Worm (Caenorhabditis elegans) whole organism, young adult: Measurements from ENCODE around the gene ptr-16.

Source experiments
- B0336.3 ChIP-seq: fragments of 200-800 bp; sonication (Bioruptor generic); IDR thresholded peaks from 2 replicates; pipeline ENCODE4 v1.3.6; 2022; ENCODE audit warnings: missing genetic modification characterization, missing compliant biosample characterization
- D2030.7 ChIP-seq: fragments of 200-800 bp; sonication (Bioruptor generic); IDR thresholded peaks from 2 replicates; pipeline ENCODE4 v1.3.6; 2022; ENCODE audit warnings: missing genetic modification reagents, missing genetic modification characterization, missing compliant biosample characterization
- F57A8.1 ChIP-seq: fragments of 200-800 bp; sonication (Bioruptor generic); optimal IDR thresholded peaks from 2 replicates; lab custom pipeline; 2018; ENCODE audit warnings: mild to moderate bottlenecking, missing genetic modification characterization, moderate library complexity, missing compliant biosample characterization
- F57C9.4 ChIP-seq: sonication (generic microtip); optimal IDR thresholded peaks from 2 replicates; lab custom pipeline; 2017; ENCODE audit warnings: mild to moderate bottlenecking, missing genetic modification characterization, missing compliant biosample characterization
- T26A5.8 ChIP-seq: sonication (generic microtip); optimal IDR thresholded peaks from 2 replicates; lab custom pipeline; 2016; ENCODE audit warnings: missing genetic modification characterization, missing compliant biosample characterization
- Y53F4B.3 ChIP-seq: fragments of 200-800 bp; sonication (Bioruptor generic); IDR thresholded peaks from 2 replicates; pipeline ENCODE4 v1.3.6; 2022; ENCODE audit warnings: missing genetic modification reagents, missing genetic modification characterization, missing compliant biosample characterization
- Y53G8AR.9 ChIP-seq: fragments of 200-800 bp; sonication (Bioruptor generic); conservative IDR thresholded peaks from 2 replicates; pipeline ENCODE4 v1.3.6; 2022; ENCODE audit warnings: missing genetic modification reagents, missing genetic modification characterization, missing compliant biosample characterization
- akir-1 ChIP-seq: fragments of 200-800 bp; sonication (Bioruptor generic); optimal IDR thresholded peaks from 2 replicates; lab custom pipeline; 2018; ENCODE audit warnings: mild to moderate bottlenecking, missing genetic modification characterization, moderate library complexity, missing compliant biosample characterization
- aptf-2 ChIP-seq: fragments of 200-800 bp; sonication (Bioruptor generic); conservative IDR thresholded peaks from 2 replicates; pipeline ENCODE4 v1.3.6; 2022; ENCODE audit warnings: missing genetic modification reagents, missing genetic modification characterization, missing compliant biosample characterization
- aptf-3 ChIP-seq: fragments of 200-800 bp; sonication (Bioruptor generic); IDR thresholded peaks from 2 replicates; pipeline ENCODE4 v1.3.6; 2022; ENCODE audit warnings: missing genetic modification characterization, missing compliant biosample characterization
- bed-2 ChIP-seq: fragments of 200-800 bp; sonication (Bioruptor generic); IDR thresholded peaks from 2 replicates; pipeline ENCODE4 v1.3.6; 2022; ENCODE audit warnings: missing genetic modification reagents, missing genetic modification characterization, missing compliant biosample characterization
- ccch-3 ChIP-seq: fragments of 200-800 bp; sonication (Bioruptor generic); optimal IDR thresholded peaks from 2 replicates; lab custom pipeline; 2018; ENCODE audit warnings: mild to moderate bottlenecking, missing genetic modification characterization, missing compliant biosample characterization
- cebp-1 ChIP-seq, 2 experiments: fragments of 200-800 bp in 1 of 2; sonication (Bioruptor generic) in 1 of 2; sonication (generic microtip) in 1 of 2; IDR thresholded peaks in 1 of 2; optimal IDR thresholded peaks in 1 of 2; 2 replicates each; pipeline versions ENCODE4 v1.3.6 to Lab custom; 2017 to 2022; ENCODE audit warnings: missing compliant biosample characterization in 2 of 2, missing genetic modification characterization in 2 of 2, mild to moderate bottlenecking in 1 of 2, missing genetic modification reagents in 1 of 2, moderate library complexity in 1 of 2
- ceh-100 ChIP-seq: fragments of 200-800 bp; sonication (Bioruptor generic); IDR thresholded peaks from 2 replicates; pipeline ENCODE4 v1.3.6; 2022; ENCODE audit warnings: missing genetic modification reagents, missing genetic modification characterization, missing compliant biosample characterization
- ceh-27 ChIP-seq: fragments of 200-800 bp; sonication (Bioruptor generic); optimal IDR thresholded peaks from 2 replicates; lab custom pipeline; 2018; ENCODE audit warnings: mild to moderate bottlenecking, missing genetic modification characterization, moderate library complexity, missing compliant biosample characterization
- ceh-91 ChIP-seq: fragments of 200-800 bp; sonication (Bioruptor generic); IDR thresholded peaks from 2 replicates; pipeline ENCODE4 v1.3.6; 2022; ENCODE audit warnings: missing genetic modification reagents, missing genetic modification characterization, missing compliant biosample characterization
- die-1 ChIP-seq: sonication (generic microtip); optimal IDR thresholded peaks from 2 replicates; lab custom pipeline; 2016; ENCODE audit warnings: missing genotype, mild to moderate bottlenecking, missing genetic modification characterization, missing compliant biosample characterization
- dox-1 ChIP-seq: fragments of 200-800 bp; sonication (Bioruptor generic); IDR thresholded peaks from 2 replicates; pipeline ENCODE4 v1.3.6; 2022; ENCODE audit warnings: missing genetic modification reagents, missing genetic modification characterization, missing compliant biosample characterization
- egl-18 ChIP-seq: fragments of 200-800 bp; sonication (Bioruptor generic); IDR thresholded peaks from 2 replicates; pipeline ENCODE4 v1.3.6; 2022; ENCODE audit warnings: missing genetic modification reagents, missing genetic modification characterization, missing compliant biosample characterization
- egl-44 ChIP-seq: fragments of 200-800 bp; sonication (Bioruptor generic); IDR thresholded peaks from 2 replicates; pipeline ENCODE4 v1.3.6; 2022; ENCODE audit warnings: missing genetic modification reagents, missing genetic modification characterization, missing compliant biosample characterization
- egrh-3 ChIP-seq: fragments of 200-800 bp; sonication (Bioruptor generic); IDR thresholded peaks from 2 replicates; pipeline ENCODE4 v1.3.6; 2022; ENCODE audit warnings: missing genetic modification reagents, missing genetic modification characterization, missing compliant biosample characterization
- him-1 ChIP-seq: sonication (generic microtip); optimal IDR thresholded peaks from 2 replicates; lab custom pipeline; 2016; ENCODE audit warnings: missing genotype, missing genetic modification reagents, missing genetic modification characterization, missing compliant biosample characterization
- lag-1 ChIP-seq: fragments of 200-800 bp; sonication (Bioruptor generic); IDR thresholded peaks from 2 replicates; pipeline ENCODE4 v1.3.6; 2022; ENCODE audit warnings: missing genetic modification reagents, missing genetic modification characterization, missing compliant biosample characterization
- let-526 ChIP-seq: fragments of 200-800 bp; sonication (Bioruptor generic); IDR thresholded peaks from 2 replicates; pipeline ENCODE4 v1.3.6; 2022; ENCODE audit warnings: missing genetic modification reagents, missing genetic modification characterization, missing compliant biosample characterization
- let-607 ChIP-seq, 2 experiments: fragments of 200-800 bp in 1 of 2; sonication (Bioruptor generic) in 1 of 2; sonication (generic microtip) in 1 of 2; optimal IDR thresholded peaks; 2 replicates each; lab custom pipeline; 2016 to 2018; ENCODE audit warnings: mild to moderate bottlenecking in 2 of 2, missing compliant biosample characterization in 2 of 2, missing genetic modification characterization in 2 of 2, moderate library complexity in 2 of 2, missing genotype in 1 of 2
- lin-40 ChIP-seq: sonication (generic microtip); optimal IDR thresholded peaks from 2 replicates; lab custom pipeline; 2016; ENCODE audit warnings: missing genetic modification characterization, mild to moderate bottlenecking, missing compliant biosample characterization, missing genotype, missing genetic modification reagents
- lin-54 ChIP-seq: fragments of 200-800 bp; sonication (Bioruptor generic); optimal IDR thresholded peaks from 2 replicates; lab custom pipeline; 2018; ENCODE audit warnings: mild to moderate bottlenecking, missing genetic modification characterization, missing compliant biosample characterization
- lsy-27 ChIP-seq: sonication (generic microtip); optimal IDR thresholded peaks from 2 replicates; lab custom pipeline; 2017; ENCODE audit warnings: missing genetic modification characterization, mild to moderate bottlenecking, missing compliant biosample characterization, antibody characterized with exemption, missing genotype, borderline replicate concordance; ENCODE audit not compliant: insufficient read depth
- mel-28 ChIP-seq: sonication (generic microtip); optimal IDR thresholded peaks from 2 replicates; lab custom pipeline; 2016; ENCODE audit warnings: borderline replicate concordance, mild to moderate bottlenecking, missing genetic modification characterization, missing compliant biosample characterization
- mes-4 ChIP-seq: sonication (generic microtip); optimal IDR thresholded peaks from 2 replicates; lab custom pipeline; 2016; ENCODE audit warnings: missing genotype, missing genetic modification characterization, missing compliant biosample characterization
- mxl-1 ChIP-seq: sonication (generic microtip); optimal IDR thresholded peaks from 2 replicates; lab custom pipeline; 2016; ENCODE audit warnings: missing genetic modification characterization, missing compliant biosample characterization
- nfya-2 ChIP-seq: fragments of 200-800 bp; sonication (Bioruptor generic); IDR thresholded peaks from 2 replicates; pipeline ENCODE4 v1.3.6; 2022; ENCODE audit warnings: missing genetic modification reagents, missing genetic modification characterization, missing compliant biosample characterization
- nfyb-1 ChIP-seq: fragments of 200-800 bp; sonication (Bioruptor generic); IDR thresholded peaks from 2 replicates; pipeline ENCODE4 v1.3.6; 2022; ENCODE audit warnings: missing genetic modification reagents, missing genetic modification characterization, missing compliant biosample characterization
- nhr-120 ChIP-seq: fragments of 200-800 bp; sonication (Bioruptor generic); IDR thresholded peaks from 2 replicates; pipeline ENCODE4 v1.3.6; 2022; ENCODE audit warnings: missing genetic modification characterization, missing compliant biosample characterization
- nhr-80 ChIP-seq: sonication (generic microtip); optimal IDR thresholded peaks from 2 replicates; lab custom pipeline; 2016; ENCODE audit warnings: missing genetic modification characterization, missing compliant biosample characterization
- nhr-90 ChIP-seq: sonication (generic microtip); optimal IDR thresholded peaks from 2 replicates; lab custom pipeline; 2016; ENCODE audit warnings: missing genotype, mild to moderate bottlenecking, missing genetic modification characterization, missing compliant biosample characterization
- rec-8 ChIP-seq, 2 experiments: sonication (generic microtip); optimal IDR thresholded peaks; 2 replicates each; lab custom pipeline; 2016; ENCODE audit warnings: mild to moderate bottlenecking in 2 of 2, missing genetic modification characterization in 2 of 2, missing genetic modification reagents in 2 of 2, missing genotype in 2 of 2, missing biosample characterization in 1 of 2, missing compliant biosample characterization in 1 of 2, moderate library complexity in 1 of 2
- snpc-3.4 ChIP-seq: sonication (generic microtip); optimal IDR thresholded peaks from 2 replicates; lab custom pipeline; 2017; ENCODE audit warnings: missing genetic modification characterization, mild to moderate bottlenecking, missing compliant biosample characterization, antibody characterized with exemption, moderate library complexity, missing genotype, missing genetic modification reagents
- tbp1 ChIP-seq: fragments of 200-800 bp; sonication (Bioruptor generic); optimal IDR thresholded peaks from 2 replicates; lab custom pipeline; 2018; ENCODE audit warnings: mild to moderate bottlenecking, missing genetic modification characterization, missing compliant biosample characterization
- tlf-1 ChIP-seq: fragments of 200-800 bp; sonication (Bioruptor generic); optimal IDR thresholded peaks from 2 replicates; lab custom pipeline; 2018; ENCODE audit warnings: mild to moderate bottlenecking, missing genetic modification characterization, missing compliant biosample characterization
- zfh-2 ChIP-seq: fragments of 200-800 bp; sonication (Bioruptor generic); conservative IDR thresholded peaks from 2 replicates; pipeline ENCODE4 v1.3.6; 2022; ENCODE audit warnings: missing genetic modification reagents, missing genetic modification characterization, missing compliant biosample characterization
- ztf-18 ChIP-seq: sonication (generic microtip); optimal IDR thresholded peaks from 2 replicates; lab custom pipeline; 2016; ENCODE audit warnings: missing genotype, mild to moderate bottlenecking, missing genetic modification characterization, missing compliant biosample characterization
- ztf-22 ChIP-seq: fragments of 200-800 bp; sonication (Bioruptor generic); optimal IDR thresholded peaks from 2 replicates; lab custom pipeline; 2018; ENCODE audit warnings: mild to moderate bottlenecking, missing genetic modification characterization, moderate library complexity, missing compliant biosample characterization
- ztf-3 ChIP-seq: fragments of 200-800 bp; sonication (Bioruptor generic); optimal IDR thresholded peaks from 2 replicates; lab custom pipeline; 2018; ENCODE audit warnings: mild to moderate bottlenecking, missing genetic modification characterization, missing compliant biosample characterization

ptr-16 gene

ce11 chrV:1153925-1154324, 11.6 kb upstream of the ptr-16 start (continued):
- TF ChIP-seq lsy-27 (tag; lab: Kevin White, UChicago) (no peak), aptf-3 (GFP tag; lab: Robert Waterston, UW) (no peak), egl-18 (GFP tag; lab: Robert Waterston, UW) (no peak), B0336.3 (no peak), let-526 (0 out of 2 replicates have a peak, but pooled peaks have one; percentile 26), ceh-91 (no peak), D2030.7 (GFP tag; lab: Robert Waterston, UW) (no peak), zfh-2 (GFP tag; lab: Robert Waterston, UW) (peak; percentile 90), tbp1 (peak; percentile 27), nhr-90 (tag; lab: Kevin White, UChicago) (peak; percentile 27), dox-1 (GFP tag; lab: Robert Waterston, UW) (peak; percentile 75), him-1 (tag; lab: Kevin White, UChicago) (no peak), ztf-18 (tag; lab: Kevin White, UChicago) (peak; percentile 46), F57A8.1 (GFP tag; lab: Kevin White, UChicago) (peak; percentile 24), ceh-27 (GFP tag; lab: Kevin White, UChicago) (peak; percentile 74), lin-40 (tag; lab: Kevin White, UChicago) (peak; percentile 36), nfyb-1 (GFP tag; lab: Robert Waterston, UW) (peak; percentile 63), egrh-3 (GFP tag; lab: Robert Waterston, UW) (0 out of 2 replicates have a peak, but pooled peaks have one; percentile 25), mxl-1 (no peak), ceh-100 (GFP tag; lab: Robert Waterston, UW) (no peak), aptf-2 (GFP tag; lab: Robert Waterston, UW) (no peak), die-1 (tag; lab: Kevin White, UChicago) (peak; percentile 18), nhr-80 (tag; lab: Kevin White, UChicago) (peak; percentile 87)

- no peak for TF ChIP-seq mel-28 (tag; lab: Kevin White, UChicago)
- no peak for TF ChIP-seq lsy-27 (tag; lab: Kevin White, UChicago)
- TF ChIP-seq rec-8 (tag; optimal IDR thresholded peaks at IDR 0.05; lab: Kevin White, UChicago), result no peak
- TF ChIP-seq tlf-1, result no peak
- no peak for TF ChIP-seq ccch-3 (GFP tag; lab: Kevin White, UChicago)
- TF ChIP-seq ztf-22, result no peak
- TF ChIP-seq F57A8.1 (GFP tag; lab: Kevin White, UChicago), result no peak
- TF ChIP-seq mes-4, result no peak
- no peak for TF ChIP-seq nfya-2 (GFP tag; lab: Robert Waterston, UW)
- TF ChIP-seq let-607 (tag; optimal IDR thresholded peaks at IDR 0.05; lab: Kevin White, UChicago), result no peak
- TF ChIP-seq ceh-100 (GFP tag; lab: Robert Waterston, UW), result no peak
- no peak for TF ChIP-seq lin-40 (tag; lab: Kevin White, UChicago)
- no peak for TF ChIP-seq cebp-1 (GFP tag; IDR thresholded peaks at IDR 0.05; lab: Robert Waterston, UW)
- TF ChIP-seq cebp-1 (tag; optimal IDR thresholded peaks at IDR 0.05; lab: Kevin White, UChicago), result peak; percentile 8
- TF ChIP-seq nhr-120, result no peak
- no peak for TF ChIP-seq lag-1 (GFP tag; lab: Robert Waterston, UW)
- no peak for TF ChIP-seq akir-1
- TF ChIP-seq egrh-3 (GFP tag; lab: Robert Waterston, UW), result peak; percentile 40; the same call in 1 of the 2 replicates
- TF ChIP-seq Y53F4B.3 (GFP tag; lab: Robert Waterston, UW), result no peak
- no peak for TF ChIP-seq Y53G8AR.9
- TF ChIP-seq ztf-3 (GFP tag; lab: Kevin White, UChicago), result no peak
- TF ChIP-seq snpc-3.4 (tag; lab: Kevin White, UChicago), result no peak
- no peak for TF ChIP-seq let-526
- peak; percentile 42; the same call in 1 of the 2 replicates for TF ChIP-seq zfh-2 (GFP tag; lab: Robert Waterston, UW)
- no peak for TF ChIP-seq ceh-91
- TF ChIP-seq lin-54, result peak; percentile 5
- TF ChIP-seq F57C9.4, result no peak
- TF ChIP-seq bed-2 (GFP tag; lab: Robert Waterston, UW), result no peak
- no peak for TF ChIP-seq T26A5.8 (tag; lab: Kevin White, UChicago)
- no peak for TF ChIP-seq egl-44 (GFP tag; lab: Robert Waterston, UW)
These were observed 10.8 kb upstream of the ptr-16 start for ce11 chrV:1154472-1155278.
